Worm (Caenorhabditis elegans) whole organism, L3 larva: Measurements from ENCODE around the gene H27A22.1.

ENCODE experiments used
- ZK546.5 ChIP-seq: sonication (generic microtip); optimal IDR thresholded peaks from 2 replicates; lab custom pipeline; 2017; ENCODE audit warnings: missing biosample characterization, missing genetic modification characterization
- aly-2 ChIP-seq: fragments of 150-350 bp; optimal IDR thresholded peaks from 2 replicates; lab custom pipeline; 2014; ENCODE audit warnings: missing biosample characterization, missing genetic modification characterization
- fkh-10 ChIP-seq: sonication (generic microtip); optimal IDR thresholded peaks from 2 replicates; lab custom pipeline; 2017; ENCODE audit warnings: missing biosample characterization, missing genetic modification reagents, missing genetic modification characterization
- fos-1 ChIP-seq: fragments of 150-350 bp; optimal IDR thresholded peaks from 2 replicates; lab custom pipeline; 2014; ENCODE audit warnings: missing biosample characterization, missing genetic modification characterization
- jun-1 ChIP-seq: fragments of 150-350 bp; optimal IDR thresholded peaks from 2 replicates; lab custom pipeline; 2014; ENCODE audit warnings: missing biosample characterization, missing genetic modification reagents, missing genetic modification characterization
- nfya-1 ChIP-seq: sonication (generic microtip); optimal IDR thresholded peaks from 2 replicates; lab custom pipeline; 2017; ENCODE audit warnings: missing genetic modification characterization, mild to moderate bottlenecking, missing compliant biosample characterization, antibody characterized with exemption, moderate library complexity; ENCODE audit not compliant: insufficient read depth
- nhr-12 ChIP-seq: fragments of 150-350 bp; optimal IDR thresholded peaks from 2 replicates; lab custom pipeline; 2014; ENCODE audit warnings: missing biosample characterization, missing genetic modification characterization
- pha-4 ChIP-seq: fragments of 150-350 bp; optimal IDR thresholded peaks from 2 replicates; lab custom pipeline; 2014; ENCODE audit warnings: missing biosample characterization, missing genetic modification reagents, missing genetic modification characterization
- pqm-1 ChIP-seq: fragments of 150-350 bp; optimal IDR thresholded peaks from 2 replicates; lab custom pipeline; 2017; ENCODE audit warnings: missing biosample characterization, missing genetic modification characterization, inconsistent platforms
- skn-1 ChIP-seq: fragments of 150-350 bp; optimal IDR thresholded peaks from 2 replicates; lab custom pipeline; 2014; ENCODE audit warnings: missing biosample characterization, missing genetic modification characterization
- unc-39 ChIP-seq: sonication (generic microtip); optimal IDR thresholded peaks from 4 replicates; lab custom pipeline; 2017; ENCODE audit warnings: missing biosample characterization, missing genetic modification characterization
- unc-62 ChIP-seq: fragments of 150-350 bp; sonication (generic microtip); optimal IDR thresholded peaks from 4 replicates; lab custom pipeline; 2014; ENCODE audit warnings: missing biosample characterization, missing genetic modification reagents, missing genetic modification characterization

- no peak for TF ChIP-seq pqm-1 (tag; lab: Kevin White, UChicago)
- TF ChIP-seq fos-1 (tag; lab: Kevin White, UChicago) = no peak
- no peak for TF ChIP-seq pha-4 (tag; lab: Kevin White, UChicago)
- no peak for TF ChIP-seq nfya-1 (tag; lab: Kevin White, UChicago)
- TF ChIP-seq ZK546.5 (tag; lab: Kevin White, UChicago) = no peak
- TF ChIP-seq unc-62 = no peak
- no peak for TF ChIP-seq unc-39 (tag; lab: Kevin White, UChicago)
- TF ChIP-seq nhr-12 (tag; lab: Kevin White, UChicago) = no peak
- TF ChIP-seq fkh-10 (GFP tag; lab: Kevin White, UChicago) = no peak
- TF ChIP-seq skn-1 (tag; lab: Kevin White, UChicago) = no peak
- no peak for TF ChIP-seq aly-2 (tag; lab: Kevin White, UChicago)
- no peak for TF ChIP-seq jun-1 (tag; lab: Kevin White, UChicago)
These were observed 28.2 kb upstream of the H27A22.1 start for ce11 chrV:10574197-10574596.
